Fruit fly (Drosophila melanogaster) whole organism: ENCODE measurements around the gene CG14054.

ENCODE experiments used
- Dll ChIP-seq: fragments of >200 bp; optimal IDR thresholded peaks from 2 replicates; lab custom pipeline; 2017
- EcR ChIP-seq, 2 experiments: fragments of >200 bp; optimal IDR thresholded peaks; 2 replicates each; lab custom pipeline; 2017; ENCODE audit warnings: missing biosample characterization in 2 of 2, missing genetic modification characterization in 2 of 2, missing genetic modification reagents in 2 of 2
- pan ChIP-seq: fragments of >200 bp; optimal IDR thresholded peaks from 2 replicates; lab custom pipeline; 2017
- psq ChIP-seq: fragments of >200 bp; optimal IDR thresholded peaks from 2 replicates; lab custom pipeline; 2017
- usp ChIP-seq: fragments of >200 bp; optimal IDR thresholded peaks from 2 replicates; lab custom pipeline; 2017; ENCODE audit warnings: missing biosample characterization, missing genetic modification characterization, mixed read lengths

DNA sequence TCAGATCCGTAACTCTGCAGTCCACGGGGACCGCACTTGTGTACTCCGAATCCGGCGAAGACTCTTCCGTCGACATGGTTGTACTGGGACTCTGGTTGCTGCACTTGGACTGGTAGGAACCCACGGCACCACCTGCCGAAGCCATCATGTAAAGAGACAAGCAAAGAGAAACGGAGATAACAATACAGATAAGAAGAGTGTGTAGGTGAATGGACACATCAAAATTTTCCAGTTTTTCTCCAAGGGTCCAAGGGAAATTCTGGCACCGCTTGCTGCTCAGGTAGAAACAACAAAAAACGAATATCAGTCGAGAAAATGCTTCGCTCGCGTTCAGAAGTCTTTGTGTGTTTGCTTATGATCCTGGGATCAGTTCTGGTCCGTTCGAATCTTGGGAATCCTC, 2.1 kb upstream of the CG14054 start, which contains the start of gene CG4194:
- no peak for TF ChIP-seq psq (lab: Kevin White, UChicago)
- TF ChIP-seq pan (lab: Kevin White, UChicago): no peak
- TF ChIP-seq usp (GFP tag; lab: Kevin White, UChicago): no peak
- no peak for TF ChIP-seq EcR (GFP tag; optimal IDR thresholded peaks at IDR 0.05; lab: Kevin White, UChicago)
- TF ChIP-seq Dll (lab: Kevin White, UChicago): no peak
